Fruit fly (Drosophila melanogaster) whole organism, adult: ENCODE data around the gene Kr-h2.

Experiments
- CG12768 ChIP-seq: fragments of 200-800 bp; sonication (Bioruptor generic); optimal IDR thresholded peaks from 2 replicates; lab custom pipeline; 2017; ENCODE audit warnings: missing biosample characterization, missing genetic modification characterization, mild to moderate bottlenecking, moderate library complexity, missing genetic modification reagents
- CG33017 ChIP-seq: fragments of 200-800 bp; sonication (Bioruptor generic); optimal IDR thresholded peaks from 2 replicates; lab custom pipeline; 2018; ENCODE audit warnings: missing biosample characterization, mild to moderate bottlenecking, missing genetic modification characterization, moderate library complexity
- CG5204 ChIP-seq: fragments of 200-800 bp; sonication (Bioruptor generic); optimal IDR thresholded peaks from 2 replicates; lab custom pipeline; 2016; ENCODE audit warnings: missing biosample characterization, missing genetic modification characterization
- CG7101 ChIP-seq: fragments of 200-800 bp; sonication (Bioruptor generic); optimal IDR thresholded peaks from 2 replicates; lab custom pipeline; 2018; ENCODE audit warnings: missing biosample characterization, mild to moderate bottlenecking, missing genetic modification characterization, moderate library complexity
- Crg-1 ChIP-seq: fragments of 200-800 bp; sonication (Bioruptor generic); optimal IDR thresholded peaks from 2 replicates; lab custom pipeline; 2016; ENCODE audit warnings: missing biosample characterization, missing genetic modification characterization
- Hr96 ChIP-seq: fragments of 200-800 bp; sonication (Bioruptor generic); optimal IDR thresholded peaks from 2 replicates; lab custom pipeline; 2016; ENCODE audit warnings: missing biosample characterization, missing genetic modification characterization
- bab1 ChIP-seq: fragments of 200-800 bp; sonication (Bioruptor generic); optimal IDR thresholded peaks from 3 replicates; lab custom pipeline; 2019; ENCODE audit warnings: missing biosample characterization, mild to moderate bottlenecking, missing genetic modification characterization, moderate library complexity
- cnc ChIP-seq, 2 experiments: fragments of >200 bp; optimal IDR thresholded peaks; 2 replicates each; lab custom pipeline; 2017
- kay ChIP-seq: fragments of 200-800 bp; sonication (Bioruptor generic); peaks from one replicate; lab custom pipeline; 2016; ENCODE audit warnings: missing biosample characterization, missing genetic modification characterization, borderline replicate concordance
- ovo ChIP-seq: fragments of 200-800 bp; sonication (Bioruptor generic); optimal IDR thresholded peaks from 2 replicates; lab custom pipeline; 2016; ENCODE audit warnings: missing biosample characterization, missing genetic modification characterization

dm6 chr2L:6086771-6087170 lies 16.0 kb downstream of the Kr-h2 start:
- TF ChIP-seq CG33017 (tag; lab: Kevin White, UChicago) (no peak), CG7101 (tag; lab: Kevin White, UChicago) (no peak), cnc (optimal IDR thresholded peaks at IDR 0.05; lab: Kevin White, UChicago) (no peak), Crg-1 (GFP tag; lab: Kevin White, UChicago) (no peak), bab1 (GFP tag; lab: Kevin White, UChicago) (no peak), CG5204 (GFP tag; lab: Kevin White, UChicago) (no peak), kay (GFP tag; lab: Kevin White, UChicago) (no peak), ovo (no peak), Hr96 (no peak), CG12768 (peak; percentile 20)
